Fruit fly (Drosophila melanogaster) whole organism, pupa: ENCODE measurements around the gene CG32023.

ENCODE experiments used
- CG10348 ChIP-seq: fragments of 200-800 bp; sonication (Bioruptor generic); IDR thresholded peaks from 2 replicates; pipeline ENCODE4 v1.3.6; 2022; ENCODE audit warnings: missing biosample characterization, missing genetic modification characterization
- CG12605 ChIP-seq: fragments of 200-800 bp; sonication (Bioruptor generic); IDR thresholded peaks from 2 replicates; pipeline ENCODE4 v1.3.6; 2022; ENCODE audit warnings: missing biosample characterization, missing genetic modification characterization
- CG13204 ChIP-seq: fragments of 200-800 bp; sonication (Bioruptor generic); optimal IDR thresholded peaks from 2 replicates; lab custom pipeline; 2018; ENCODE audit warnings: missing biosample characterization, mild to moderate bottlenecking, missing genetic modification characterization, moderate library complexity
- CG17806 ChIP-seq: fragments of 200-800 bp; sonication (Bioruptor generic); optimal IDR thresholded peaks from 2 replicates; lab custom pipeline; 2018; ENCODE audit warnings: missing biosample characterization, mild to moderate bottlenecking, missing genetic modification characterization, moderate library complexity
- CG34367 ChIP-seq: fragments of 200-800 bp; sonication (Bioruptor generic); optimal IDR thresholded peaks from 2 replicates; lab custom pipeline; 2018; ENCODE audit warnings: missing biosample characterization, mild to moderate bottlenecking, missing genetic modification characterization
- CG4496 ChIP-seq: fragments of 200-800 bp; sonication (Bioruptor generic); IDR thresholded peaks from 3 replicates; pipeline ENCODE4 v1.3.6; 2022; ENCODE audit warnings: missing biosample characterization, missing genetic modification characterization
- CG8301 ChIP-seq: fragments of 200-800 bp; sonication (Bioruptor generic); optimal IDR thresholded peaks from 2 replicates; lab custom pipeline; 2018; ENCODE audit warnings: missing biosample characterization, mild to moderate bottlenecking, missing genetic modification characterization
- EcR ChIP-seq: fragments of 200-800 bp; sonication (Bioruptor generic); optimal IDR thresholded peaks from 3 replicates; lab custom pipeline; 2019; ENCODE audit warnings: missing biosample characterization, missing genetic modification characterization, mild to moderate bottlenecking, moderate library complexity, missing genetic modification reagents
- Pif1A ChIP-seq: fragments of 200-800 bp; sonication (Bioruptor generic); optimal IDR thresholded peaks from 3 replicates; lab custom pipeline; 2016; ENCODE audit warnings: missing biosample characterization, missing genetic modification characterization
- Pif1B ChIP-seq: fragments of 200-800 bp; sonication (Bioruptor generic); optimal IDR thresholded peaks from 3 replicates; lab custom pipeline; 2016; ENCODE audit warnings: missing biosample characterization, missing genetic modification characterization
- rn ChIP-seq: fragments of 200-800 bp; sonication (Bioruptor generic); IDR thresholded peaks from 2 replicates; pipeline ENCODE4 v1.3.6; 2022; ENCODE audit warnings: missing biosample characterization, missing genetic modification characterization

DNA sequence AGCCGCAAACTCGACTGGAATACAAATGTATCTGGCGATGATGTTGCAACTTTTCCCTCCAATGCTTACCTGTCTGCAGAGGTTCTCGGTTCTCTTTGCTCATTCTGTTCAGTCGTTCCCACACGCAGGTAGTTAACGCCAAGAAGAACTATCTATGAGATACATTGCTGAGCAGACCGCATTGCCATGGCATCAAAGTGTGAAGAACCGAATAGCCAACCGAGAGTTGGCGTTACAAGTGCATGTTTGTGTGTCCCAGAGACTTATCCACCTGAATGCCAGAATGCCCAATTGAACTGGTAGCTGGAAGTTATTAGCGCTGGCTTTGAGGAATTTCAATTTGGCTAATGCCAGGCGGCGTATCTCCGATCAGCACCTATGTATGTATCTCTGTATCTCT is 25.6 kb upstream of the CG32023 start:
- TF ChIP-seq CG10348 (GFP tag; lab: Robert Waterston, UW) (no peak), CG34367 (tag; lab: Kevin White, UChicago) (no peak), CG17806 (tag; lab: Kevin White, UChicago) (no peak), Pif1A (no peak), CG12605 (no peak), rn (GFP tag; lab: Robert Waterston, UW) (no peak), CG4496 (GFP tag; lab: Robert Waterston, UW) (no peak), Pif1B (no peak), CG13204 (GFP tag; lab: Kevin White, UChicago) (no peak), CG8301 (no peak), EcR (GFP tag; lab: Kevin White, UChicago) (no peak)
